Fruit fly (Drosophila melanogaster) whole organism, embryonic: ENCODE results near the gene Rab26.

Source experiments
- Abd-B ChIP-seq: fragments of 200-800 bp; sonication (Bioruptor generic); optimal IDR thresholded peaks from 2 replicates; lab custom pipeline; 2018; ENCODE audit warnings: missing biosample characterization, mild to moderate bottlenecking, missing genetic modification characterization, moderate library complexity
- CG10431 ChIP-seq: fragments of 200-800 bp; sonication (Bioruptor generic); optimal IDR thresholded peaks from 3 replicates; lab custom pipeline; 2018; ENCODE audit warnings: missing biosample characterization, mild to moderate bottlenecking, missing genetic modification characterization
- CG12236 ChIP-seq: fragments of 200-800 bp; sonication (Bioruptor generic); optimal IDR thresholded peaks from 2 replicates; lab custom pipeline; 2016; ENCODE audit warnings: missing biosample characterization, missing genetic modification characterization
- CG12299 ChIP-seq: fragments of 200-800 bp; sonication (Bioruptor generic); optimal IDR thresholded peaks from 2 replicates; lab custom pipeline; 2018; ENCODE audit warnings: missing biosample characterization, mild to moderate bottlenecking, missing genetic modification characterization
- CG12391 ChIP-seq: fragments of 200-800 bp; sonication (Bioruptor generic); optimal IDR thresholded peaks from 3 replicates; lab custom pipeline; 2018; ENCODE audit warnings: missing biosample characterization, mild to moderate bottlenecking, missing genetic modification characterization, moderate library complexity
- CG14710 ChIP-seq: fragments of 200-800 bp; sonication (Bioruptor generic); optimal IDR thresholded peaks from 3 replicates; lab custom pipeline; 2019; ENCODE audit warnings: missing biosample characterization, mild to moderate bottlenecking, missing genetic modification characterization, moderate library complexity
- CG15073 ChIP-seq: fragments of 200-800 bp; sonication (Bioruptor generic); optimal IDR thresholded peaks from 2 replicates; lab custom pipeline; 2016; ENCODE audit warnings: missing biosample characterization, missing genetic modification characterization
- CG16813 ChIP-seq: fragments of 200-800 bp; sonication (Bioruptor generic); IDR thresholded peaks from 3 replicates; pipeline ENCODE4 v1.3.6; 2022; ENCODE audit warnings: missing biosample characterization, missing genetic modification characterization; ENCODE audit not compliant: partially characterized antibody
- CG17359 ChIP-seq: fragments of 200-800 bp; sonication (Bioruptor generic); optimal IDR thresholded peaks from 3 replicates; lab custom pipeline; 2018; ENCODE audit warnings: missing biosample characterization, mild to moderate bottlenecking, missing genetic modification characterization, moderate library complexity
- CG17612 ChIP-seq: fragments of 200-800 bp; sonication (Bioruptor generic); IDR thresholded peaks from 2 replicates; pipeline ENCODE4 v1.3.6; 2022; ENCODE audit warnings: missing biosample characterization, missing genetic modification characterization
- CG17802 ChIP-seq: fragments of 200-800 bp; sonication (Bioruptor generic); optimal IDR thresholded peaks from 2 replicates; lab custom pipeline; 2018; ENCODE audit warnings: missing biosample characterization, mild to moderate bottlenecking, missing genetic modification characterization, moderate library complexity
- CG18476 ChIP-seq: fragments of 200-800 bp; sonication (Bioruptor generic); optimal IDR thresholded peaks from 2 replicates; lab custom pipeline; 2016; ENCODE audit warnings: missing biosample characterization, mild to moderate bottlenecking, missing genetic modification characterization
- CG18619 ChIP-seq: fragments of 200-800 bp; sonication (Bioruptor generic); optimal IDR thresholded peaks from 3 replicates; lab custom pipeline; 2017; ENCODE audit warnings: missing biosample characterization, mild to moderate bottlenecking, missing genetic modification characterization
- CG30403 ChIP-seq: fragments of 200-800 bp; sonication (Bioruptor generic); optimal IDR thresholded peaks from 3 replicates; lab custom pipeline; 2016; ENCODE audit warnings: missing biosample characterization, missing genetic modification characterization
- CG30431 ChIP-seq: fragments of 200-800 bp; sonication (Bioruptor generic); optimal IDR thresholded peaks from 2 replicates; lab custom pipeline; 2017; ENCODE audit warnings: missing biosample characterization, missing genetic modification characterization
- CG4424 ChIP-seq: fragments of 200-800 bp; sonication (Bioruptor generic); optimal IDR thresholded peaks from 3 replicates; lab custom pipeline; 2016; ENCODE audit warnings: missing biosample characterization, missing genetic modification characterization
- CG5180 ChIP-seq: fragments of 200-800 bp; sonication (Bioruptor generic); optimal IDR thresholded peaks from 3 replicates; lab custom pipeline; 2017; ENCODE audit warnings: missing biosample characterization, missing genetic modification characterization, mild to moderate bottlenecking, moderate library complexity, missing genetic modification reagents
- CG6791 ChIP-seq: fragments of 200-800 bp; sonication (Bioruptor generic); IDR thresholded peaks from 3 replicates; pipeline ENCODE4 v1.3.6; 2022; ENCODE audit warnings: missing biosample characterization, missing genetic modification characterization; ENCODE audit not compliant: partially characterized antibody
- CG7786 ChIP-seq: fragments of 200-800 bp; sonication (Bioruptor generic); optimal IDR thresholded peaks from 2 replicates; lab custom pipeline; 2016; ENCODE audit warnings: missing biosample characterization, missing genetic modification characterization
- CG8359 ChIP-seq: fragments of 200-800 bp; sonication (Bioruptor generic); optimal IDR thresholded peaks from 2 replicates; lab custom pipeline; 2017; ENCODE audit warnings: missing biosample characterization, mild to moderate bottlenecking, missing genetic modification characterization, borderline replicate concordance
- CG8944 ChIP-seq: fragments of 200-800 bp; sonication (Bioruptor generic); optimal IDR thresholded peaks from 3 replicates; lab custom pipeline; 2016; ENCODE audit warnings: missing biosample characterization, missing genetic modification characterization
- CG9932 ChIP-seq: fragments of 200-800 bp; sonication (Bioruptor generic); IDR thresholded peaks from 2 replicates; pipeline ENCODE4 v1.3.6; 2022; ENCODE audit warnings: missing biosample characterization, missing genetic modification characterization
- D19A ChIP-seq: fragments of 200-800 bp; optimal IDR thresholded peaks from 3 replicates; lab custom pipeline; 2019; ENCODE audit warnings: missing biosample characterization, mild to moderate bottlenecking, missing genetic modification characterization, moderate library complexity
- D19B ChIP-seq: fragments of 200-800 bp; sonication (Bioruptor generic); optimal IDR thresholded peaks from 2 replicates; lab custom pipeline; 2017; ENCODE audit warnings: missing biosample characterization, mild to moderate bottlenecking, missing genetic modification characterization
- Doc3 ChIP-seq: fragments of 200-800 bp; sonication (Bioruptor generic); IDR thresholded peaks from 3 replicates; pipeline ENCODE4 v1.3.6; 2022; ENCODE audit warnings: missing biosample characterization, missing genetic modification characterization; ENCODE audit not compliant: partially characterized antibody
- Eip74EF ChIP-seq, 2 experiments: fragments of 200-800 bp in 1 of 2; fragments of >200 bp in 1 of 2; sonication (Bioruptor generic) in 1 of 2; optimal IDR thresholded peaks; 2 replicates each; lab custom pipeline; 2017 to 2019; ENCODE audit warnings: missing biosample characterization in 2 of 2, missing genetic modification characterization in 2 of 2, mild to moderate bottlenecking in 1 of 2, moderate library complexity in 1 of 2
- Ets97D ChIP-seq: fragments of 200-800 bp; sonication (Bioruptor generic); optimal IDR thresholded peaks from 3 replicates; lab custom pipeline; 2016; ENCODE audit warnings: missing biosample characterization, missing genetic modification characterization
- HmgZ ChIP-seq: fragments of 200-800 bp; sonication (Bioruptor generic); optimal IDR thresholded peaks from 2 replicates; lab custom pipeline; 2018; ENCODE audit warnings: missing biosample characterization, mild to moderate bottlenecking, missing genetic modification characterization
- Hr39 ChIP-seq: fragments of >200 bp; optimal IDR thresholded peaks from 2 replicates; lab custom pipeline; 2017
- Lhr ChIP-seq: fragments of 200-800 bp; sonication (Bioruptor generic); optimal IDR thresholded peaks from 3 replicates; lab custom pipeline; 2017; ENCODE audit warnings: mild to moderate bottlenecking, missing biosample characterization, missing genetic modification reagents, missing genetic modification characterization
- Mrtf ChIP-seq: fragments of 200-800 bp; sonication (Bioruptor generic); IDR thresholded peaks from 3 replicates; pipeline ENCODE4 v1.3.6; 2022; ENCODE audit warnings: missing biosample characterization, missing genetic modification characterization
- NC2α ChIP-seq: fragments of 200-800 bp; sonication (Bioruptor generic); optimal IDR thresholded peaks from 2 replicates; lab custom pipeline; 2016; ENCODE audit warnings: missing biosample characterization, missing genetic modification characterization
- Optix ChIP-seq: fragments of 200-800 bp; sonication (Bioruptor generic); IDR thresholded peaks from 3 replicates; pipeline ENCODE4 v1.3.6; 2022; ENCODE audit warnings: missing biosample characterization, missing genetic modification characterization
- Rfx ChIP-seq: fragments of 200-800 bp; sonication (Bioruptor generic); IDR thresholded peaks from 2 replicates; pipeline ENCODE4 v1.3.6; 2022; ENCODE audit warnings: missing biosample characterization, missing genetic modification characterization
- aop ChIP-seq: fragments of 200-800 bp; sonication (Bioruptor generic); IDR thresholded peaks from 2 replicates; pipeline ENCODE4 v1.3.6; 2022; ENCODE audit warnings: missing biosample characterization, missing genetic modification characterization
- cad ChIP-seq: fragments of >200 bp; optimal IDR thresholded peaks from 2 replicates; lab custom pipeline; 2017; ENCODE audit warnings: missing biosample characterization, missing genetic modification characterization
- fd64A ChIP-seq: fragments of 200-800 bp; sonication (Bioruptor generic); optimal IDR thresholded peaks from 3 replicates; lab custom pipeline; 2018; ENCODE audit warnings: missing biosample characterization, mild to moderate bottlenecking, missing genetic modification characterization
- hkb ChIP-seq, 2 experiments: fragments of 200-800 bp in 1 of 2; fragments of >200 bp in 1 of 2; sonication (Bioruptor generic) in 1 of 2; IDR thresholded peaks in 1 of 2; optimal IDR thresholded peaks in 1 of 2; 2 replicates each; pipeline versions ENCODE4 v1.3.6 to Lab custom; 2017 to 2022; ENCODE audit warnings: missing biosample characterization in 1 of 2, missing genetic modification characterization in 1 of 2
- ind ChIP-seq: fragments of 200-800 bp; sonication (Bioruptor generic); optimal IDR thresholded peaks from 3 replicates; lab custom pipeline; 2016; ENCODE audit warnings: missing biosample characterization, missing genetic modification characterization
- knrl ChIP-seq: fragments of 200-800 bp; sonication (Bioruptor generic); IDR thresholded peaks from 3 replicates; pipeline ENCODE4 v1.3.6; 2022; ENCODE audit warnings: missing biosample characterization, missing genetic modification characterization; ENCODE audit not compliant: partially characterized antibody
- lilli ChIP-seq: fragments of 200-800 bp; sonication (Bioruptor generic); optimal IDR thresholded peaks from 3 replicates; lab custom pipeline; 2016; ENCODE audit warnings: missing biosample characterization, missing genetic modification characterization
- mld ChIP-seq: fragments of 200-800 bp; sonication (Bioruptor generic); IDR thresholded peaks from 3 replicates; pipeline ENCODE4 v1.3.6; 2022; ENCODE audit warnings: missing biosample characterization, missing genetic modification characterization; ENCODE audit not compliant: partially characterized antibody
- nom ChIP-seq: fragments of 200-800 bp; sonication (Bioruptor generic); optimal IDR thresholded peaks from 2 replicates; lab custom pipeline; 2017; ENCODE audit warnings: missing biosample characterization, missing genetic modification characterization, mild to moderate bottlenecking, moderate library complexity, missing genetic modification reagents
- pb ChIP-seq: fragments of 200-800 bp; sonication (Bioruptor generic); optimal IDR thresholded peaks from 3 replicates; lab custom pipeline; 2016; ENCODE audit warnings: missing biosample characterization, missing genetic modification characterization
- pho ChIP-seq: fragments of 200-800 bp; sonication (Bioruptor generic); optimal IDR thresholded peaks from 2 replicates; lab custom pipeline; 2016; ENCODE audit warnings: missing biosample characterization, missing genetic modification characterization
- run ChIP-seq: fragments of 200-800 bp; sonication (Bioruptor generic); optimal IDR thresholded peaks from 3 replicates; lab custom pipeline; 2018; ENCODE audit warnings: missing biosample characterization, mild to moderate bottlenecking, missing genetic modification characterization
- shn ChIP-seq: fragments of 200-800 bp; sonication (Bioruptor generic); optimal IDR thresholded peaks from 3 replicates; lab custom pipeline; 2016; ENCODE audit warnings: missing biosample characterization, missing genetic modification characterization
- twi ChIP-seq: fragments of 200-800 bp; optimal IDR thresholded peaks from 2 replicates; lab custom pipeline; 2019; ENCODE audit warnings: missing biosample characterization, mild to moderate bottlenecking, missing genetic modification characterization, moderate library complexity
- usp ChIP-seq: fragments of >200 bp; optimal IDR thresholded peaks from 2 replicates; lab custom pipeline; 2017; ENCODE audit warnings: missing biosample characterization, missing genetic modification characterization

Rab26 gene

dm6 chr3L:21347197-21347831, 28.7 kb downstream of the Rab26 start (continued):
- peak; percentile 53 for TF ChIP-seq CG30431 (GFP tag; lab: Kevin White, UChicago)
- no peak for TF ChIP-seq CG7786 (GFP tag; lab: Kevin White, UChicago)
- no peak for TF ChIP-seq CG12299 (tag; lab: Kevin White, UChicago)
- TF ChIP-seq Hr39: no peak
- no peak for TF ChIP-seq fd64A (GFP tag; lab: Kevin White, UChicago)
- TF ChIP-seq Abd-B: peak; percentile 4
- peak; percentile 8; the same call in 1 of the 3 replicates for TF ChIP-seq Optix
- TF ChIP-seq CG18476 (GFP tag; lab: Kevin White, UChicago): peak; percentile 28
- no peak for TF ChIP-seq run (tag; lab: Kevin White, UChicago)
- TF ChIP-seq CG14710 (tag; lab: Kevin White, UChicago): peak; percentile 40
- TF ChIP-seq CG18619 (GFP tag; lab: Kevin White, UChicago): peak; percentile 41
- no peak for TF ChIP-seq pb (GFP tag; lab: Kevin White, UChicago)
- TF ChIP-seq CG4424 (GFP tag; lab: Kevin White, UChicago): peak; percentile 64
- TF ChIP-seq twi (tag; lab: Kevin White, UChicago): no peak
- peak; percentile 46 for TF ChIP-seq CG12391
- peak; percentile 35; the same call in 1 of the 2 replicates for TF ChIP-seq Rfx (GFP tag; lab: Robert Waterston, UW)
- peak; percentile 21 for TF ChIP-seq shn (GFP tag; lab: Kevin White, UChicago)
- peak; percentile 52 for TF ChIP-seq ind (GFP tag; lab: Kevin White, UChicago)
- no peak for TF ChIP-seq Doc3 (GFP tag; lab: Robert Waterston, UW)
- no peak for TF ChIP-seq HmgZ (tag; lab: Kevin White, UChicago)
- peak; percentile 32 for TF ChIP-seq CG8944 (GFP tag; lab: Kevin White, UChicago)
- no peak for TF ChIP-seq CG5180 (GFP tag; lab: Kevin White, UChicago)
- TF ChIP-seq CG10431 (GFP tag; lab: Kevin White, UChicago): no peak
- no peak for TF ChIP-seq nom (GFP tag; lab: Kevin White, UChicago)
- peak; percentile 81 for TF ChIP-seq D19A (tag; lab: Kevin White, UChicago)
- no peak for TF ChIP-seq hkb (optimal IDR thresholded peaks at IDR 0.05; lab: Kevin White, UChicago)
- TF ChIP-seq hkb (GFP tag; IDR thresholded peaks at IDR 0.05; lab: Robert Waterston, UW): peak; percentile 44; the same call in 1 of the 2 replicates
- TF ChIP-seq cad (GFP tag; lab: Kevin White, UChicago): no peak
- no peak for TF ChIP-seq CG16813 (GFP tag; lab: Robert Waterston, UW)
- no peak for TF ChIP-seq Mrtf (GFP tag; lab: Robert Waterston, UW)
- TF ChIP-seq Lhr (GFP tag; lab: Kevin White, UChicago): peak; percentile 28
- TF ChIP-seq CG17359 (tag; lab: Kevin White, UChicago): peak; percentile 48
- no peak for TF ChIP-seq usp
- TF ChIP-seq CG9932: 0 out of 2 replicates have a peak, but pooled peaks have one; percentile 9
- TF ChIP-seq CG8359: no peak
- TF ChIP-seq CG12236 (GFP tag; lab: Kevin White, UChicago): no peak
- no peak for TF ChIP-seq CG15073 (GFP tag; lab: Kevin White, UChicago)
- TF ChIP-seq mld (GFP tag; lab: Robert Waterston, UW): no peak
- no peak for TF ChIP-seq D19B (GFP tag; lab: Kevin White, UChicago)
- peak; percentile 42 for TF ChIP-seq lilli (GFP tag; lab: Kevin White, UChicago)
- no peak for TF ChIP-seq CG17612
- TF ChIP-seq knrl (GFP tag; lab: Robert Waterston, UW): no peak
- TF ChIP-seq CG17802 (tag; lab: Kevin White, UChicago): peak; percentile 9
- peak; percentile 68 for TF ChIP-seq CG30403
- peak; percentile 0 for TF ChIP-seq Ets97D
- TF ChIP-seq pho (GFP tag; lab: Kevin White, UChicago): peak; percentile 3
- no peak for TF ChIP-seq NC2α (GFP tag; lab: Kevin White, UChicago)
- TF ChIP-seq aop (GFP tag; lab: Robert Waterston, UW): no peak
- TF ChIP-seq Eip74EF (GFP tag; optimal IDR thresholded peaks at IDR 0.05; lab: Kevin White, UChicago): peak in 1 of 2 experiments; percentile 42
- no peak for TF ChIP-seq CG6791 (GFP tag; lab: Robert Waterston, UW)
